Worm (Caenorhabditis elegans) whole organism, early embryonic: ENCODE data around the gene K09D9.1.

ENCODE experiments used
- ama-1 ChIP-seq: fragments of 150-350 bp; optimal IDR thresholded peaks from 2 replicates; lab custom pipeline; 2014
- ets-7 ChIP-seq: sonication (generic microtip); optimal IDR thresholded peaks from 2 replicates; lab custom pipeline; 2016; ENCODE audit warnings: missing genotype, missing genetic modification characterization, missing compliant biosample characterization
- flt-1 ChIP-seq: fragments of 200-800 bp; sonication (Bioruptor generic); IDR thresholded peaks from 2 replicates; pipeline ENCODE4 v1.3.6; 2022; ENCODE audit warnings: missing genetic modification characterization, missing compliant biosample characterization
- hmbx-1 ChIP-seq: sonication (generic microtip); optimal IDR thresholded peaks from 2 replicates; lab custom pipeline; 2016; ENCODE audit warnings: mild to moderate bottlenecking, missing genetic modification characterization, missing compliant biosample characterization
- pes-1 ChIP-seq: fragments of 200-800 bp; sonication (Bioruptor generic); IDR thresholded peaks from 2 replicates; pipeline ENCODE4 v1.3.6; 2022; ENCODE audit warnings: missing genetic modification reagents, missing genetic modification characterization, missing compliant biosample characterization
- tbx-11 ChIP-seq: fragments of 200-800 bp; sonication (Bioruptor generic); IDR thresholded peaks from 2 replicates; pipeline ENCODE4 v1.3.6; 2022; ENCODE audit warnings: missing genetic modification characterization, missing compliant biosample characterization

ce11 chrV:4038110-4038509 lies 13.3 kb downstream of the K09D9.1 start, which contains the start of gene C49G7.12:
- TF ChIP-seq pes-1 (GFP tag; lab: Robert Waterston, UW) = no peak
- TF ChIP-seq ama-1 (lab: Kevin White, UChicago) = no peak
- TF ChIP-seq tbx-11 (GFP tag; lab: Robert Waterston, UW) = no peak
- TF ChIP-seq ets-7 = no peak
- no peak for TF ChIP-seq flt-1 (GFP tag; lab: Robert Waterston, UW)
- TF ChIP-seq hmbx-1 (tag; lab: Kevin White, UChicago) = no peak
